Worm (Caenorhabditis elegans) whole organism, L2 larva: ENCODE measurements around the gene arid-1.

Experiments used
- ama-1 ChIP-seq: fragments of 150-350 bp; optimal IDR thresholded peaks from 2 replicates; lab custom pipeline; 2018; ENCODE audit warnings: inconsistent platforms
- dmd-4 ChIP-seq: sonication (generic microtip); optimal IDR thresholded peaks from 2 replicates; lab custom pipeline; 2017; ENCODE audit warnings: missing biosample characterization, missing genetic modification characterization
- egl-27 ChIP-seq: sonication (generic microtip); optimal IDR thresholded peaks from 3 replicates; lab custom pipeline; 2017; ENCODE audit warnings: missing biosample characterization, missing genetic modification reagents, missing genetic modification characterization
- elt-3 ChIP-seq: sonication (generic microtip); optimal IDR thresholded peaks from 2 replicates; lab custom pipeline; 2017; ENCODE audit warnings: missing biosample characterization, missing genetic modification characterization
- mab-5 ChIP-seq: fragments of 150-350 bp; optimal IDR thresholded peaks from 2 replicates; lab custom pipeline; 2014; ENCODE audit warnings: missing biosample characterization, missing genetic modification characterization
- nhr-77 ChIP-seq: fragments of 150-350 bp; optimal IDR thresholded peaks from 2 replicates; lab custom pipeline; 2014; ENCODE audit warnings: missing biosample characterization, missing genetic modification characterization
- sma-3 ChIP-seq: sonication (generic microtip); optimal IDR thresholded peaks from 2 replicates; lab custom pipeline; 2016; ENCODE audit warnings: missing genetic modification reagents, missing genetic modification characterization, missing compliant biosample characterization
- snpc-4 ChIP-seq: fragments of 150-350 bp; optimal IDR thresholded peaks from 2 replicates; lab custom pipeline; 2014; ENCODE audit warnings: missing biosample characterization, missing genetic modification characterization
- unc-39 ChIP-seq: fragments of 150-350 bp; optimal IDR thresholded peaks from 2 replicates; lab custom pipeline; 2014; ENCODE audit warnings: missing biosample characterization, missing genetic modification characterization
- ztf-11 ChIP-seq: sonication (generic microtip); optimal IDR thresholded peaks from 2 replicates; lab custom pipeline; 2017; ENCODE audit warnings: missing biosample characterization, missing genetic modification characterization

DNA sequence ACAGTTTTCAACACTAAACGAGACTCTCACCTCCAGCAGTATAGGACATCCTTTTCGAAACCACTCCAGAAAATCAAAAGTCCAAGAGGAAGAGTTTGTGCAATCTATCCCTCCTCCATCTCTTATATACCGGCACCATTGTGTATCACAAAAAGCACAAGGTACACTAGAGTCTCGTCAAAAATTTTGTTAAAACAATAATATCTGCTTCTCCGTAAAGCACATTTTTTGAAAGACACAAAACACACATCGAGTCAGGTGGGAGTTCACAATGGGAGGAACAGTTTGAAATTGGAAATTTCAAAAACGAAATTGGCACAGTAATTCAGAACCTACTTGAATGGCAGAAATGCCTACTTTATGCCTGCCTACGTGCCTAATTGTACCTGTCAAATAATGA, 56.6 kb downstream of the arid-1 start, which contains the start of gene R02C2.7:
- no peak for TF ChIP-seq ztf-11 (tag; lab: Kevin White, UChicago)
- no peak for TF ChIP-seq egl-27 (tag; lab: Kevin White, UChicago)
- TF ChIP-seq snpc-4 (tag; lab: Kevin White, UChicago), result no peak
- no peak for TF ChIP-seq mab-5 (tag; lab: Kevin White, UChicago)
- no peak for TF ChIP-seq elt-3
- TF ChIP-seq unc-39, result no peak
- TF ChIP-seq sma-3 (GFP tag; lab: Kevin White, UChicago), result no peak
- TF ChIP-seq nhr-77 (tag; lab: Kevin White, UChicago), result no peak
- TF ChIP-seq ama-1 (lab: Kevin White, UChicago), result no peak
- TF ChIP-seq dmd-4 (tag; lab: Kevin White, UChicago), result no peak
